Worm (Caenorhabditis elegans): ENCODE data around the gene srt-6.

Gene srt-6

ce11 chrV:7437985-7438384 is 29.4 kb upstream of the srt-6 start, which contains the start of gene F25E5.16:
F25E5.16 (plus strand) TSS chrV:7438285.
- TF ChIP-seq snpc-1.3 (tag; optimal IDR thresholded peaks at IDR 0.05; ENCODE audit: insufficient read depth): no peak
- no peak for TF ChIP-seq Y79H2A.3 (GFP tag; conservative IDR thresholded peaks at IDR 0.05)
- no peak for TF ChIP-seq F52B5.7 (tag; optimal IDR thresholded peaks at IDR 0.05)
- no peak for TF ChIP-seq egl-18 (GFP tag; IDR thresholded peaks at IDR 0.05)
- TF ChIP-seq B0336.3 (GFP tag; IDR thresholded peaks at IDR 0.05): no peak
- no peak for TF ChIP-seq gei-17 (GFP tag; optimal IDR thresholded peaks at IDR 0.05)
- TF ChIP-seq nhr-80 (tag; optimal IDR thresholded peaks at IDR 0.05): no peak
- TF ChIP-seq cebp-2 (GFP tag; IDR thresholded peaks at IDR 0.05): no peak
- TF ChIP-seq atf-7 (tag; optimal IDR thresholded peaks at IDR 0.05): no peak

- peak; percentile 63 for TF ChIP-seq F10E7.11 (tag; optimal IDR thresholded peaks at IDR 0.05)
- no peak for TF ChIP-seq ztf-3 (GFP tag; optimal IDR thresholded peaks at IDR 0.05)
- TF ChIP-seq hmg-1.2 (GFP tag; IDR thresholded peaks at IDR 0.05): no peak
- no peak for TF ChIP-seq lag-1 (GFP tag; IDR thresholded peaks at IDR 0.05)
- no peak for TF ChIP-seq pha-4 (tag; optimal IDR thresholded peaks at IDR 0.05)
- TF ChIP-seq ccch-3 (GFP tag; optimal IDR thresholded peaks at IDR 0.05): no peak
- TF ChIP-seq atf-7 (tag; optimal IDR thresholded peaks at IDR 0.05): no peak
- TF ChIP-seq mcd-1 (GFP tag; IDR thresholded peaks at IDR 0.05): peak; percentile 18; the same call in 1 of the 2 replicates
- no peak for TF ChIP-seq attf-5 (GFP tag; optimal IDR thresholded peaks at IDR 0.05)
- TF ChIP-seq T07F8.4 (tag; optimal IDR thresholded peaks at IDR 0.05): no peak
- TF ChIP-seq F23B12.7 (tag; optimal IDR thresholded peaks at IDR 0.05; ENCODE audit: insufficient read depth): no peak
- no peak for TF ChIP-seq nhr-80 (tag; optimal IDR thresholded peaks at IDR 0.05)
- TF ChIP-seq ets-4 (GFP tag; optimal IDR thresholded peaks at IDR 0.05): no peak
- TF ChIP-seq hsf-1 (GFP tag; IDR thresholded peaks at IDR 0.05): no peak
- peak; percentile 10 for TF ChIP-seq F52B5.7 (tag; optimal IDR thresholded peaks at IDR 0.05)
- TF ChIP-seq dox-1 (GFP tag; IDR thresholded peaks at IDR 0.05): no peak; the same call in 1 of the 2 replicates
- TF ChIP-seq attf-6 (GFP tag; IDR thresholded peaks at IDR 0.05): no peak
- no peak for TF ChIP-seq mel-28 (tag; optimal IDR thresholded peaks at IDR 0.05; ENCODE audit: borderline replicate concordance)
- TF ChIP-seq dpff-1 (tag; optimal IDR thresholded peaks at IDR 0.05): no peak
- TF ChIP-seq sptf-2 (GFP tag; optimal IDR thresholded peaks at IDR 0.05): no peak
- no peak for TF ChIP-seq rcor-1 (GFP tag; IDR thresholded peaks at IDR 0.05)
- no peak for TF ChIP-seq madf-8 (GFP tag; conservative IDR thresholded peaks at IDR 0.05)
- TF ChIP-seq hlh-26 (GFP tag; conservative IDR thresholded peaks at IDR 0.05): no peak
- TF ChIP-seq D2030.7 (GFP tag; IDR thresholded peaks at IDR 0.05): no peak
- TF ChIP-seq K11D2.4 (GFP tag; IDR thresholded peaks at IDR 0.05): 0 out of 2 replicates have a peak, but pooled peaks have one; percentile 16
- TF ChIP-seq efl-1 (GFP tag; optimal IDR thresholded peaks at IDR 0.05): no peak
- TF ChIP-seq hmg-20 (GFP tag; IDR thresholded peaks at IDR 0.05): no peak
- TF ChIP-seq rec-8 (tag; optimal IDR thresholded peaks at IDR 0.05): no peak
- no peak for TF ChIP-seq ceh-58 (GFP tag; IDR thresholded peaks at IDR 0.05)
- no peak for TF ChIP-seq bed-2 (GFP tag; IDR thresholded peaks at IDR 0.05)
- TF ChIP-seq ceh-79 (tag; optimal IDR thresholded peaks at IDR 0.05): no peak
Observed at ce11 chrV:7437538-7437937, 28.9 kb upstream of the srt-6 start, which contains the start of gene F25E5.9. F25E5.9 (minus strand) TSS chrV:7437919.

ce11 chrV:7436911-7437310 is 28.3 kb upstream of the srt-6 start:
- TF ChIP-seq die-1 (tag; optimal IDR thresholded peaks at IDR 0.05): peak; percentile 19
- TF ChIP-seq B0035.1 (tag; optimal IDR thresholded peaks at IDR 0.05): no peak
- TF ChIP-seq madf-6 (GFP tag; IDR thresholded peaks at IDR 0.05): 0 out of 2 replicates have a peak, but pooled peaks have one; percentile 32
- TF ChIP-seq ama-1 (optimal IDR thresholded peaks at IDR 0.05): peak; percentile 74
- TF ChIP-seq ama-1 (GFP tag; optimal IDR thresholded peaks at IDR 0.05): no peak
- no peak for TF ChIP-seq F52B5.7 (tag; optimal IDR thresholded peaks at IDR 0.05)
- no peak for TF ChIP-seq B0261.1 (tag; optimal IDR thresholded peaks at IDR 0.05)
- peak; percentile 65 for TF ChIP-seq ZK185.1 (tag; optimal IDR thresholded peaks at IDR 0.05; ENCODE audit: poor library complexity, severe bottlenecking)
- 0 out of 2 replicates have a peak, but pooled peaks have one; percentile 24 for TF ChIP-seq madf-3 (GFP tag; IDR thresholded peaks at IDR 0.05)
- peak; percentile 34; the same call in 1 of the 2 replicates for TF ChIP-seq Y53G8AR.9 (GFP tag; conservative IDR thresholded peaks at IDR 0.05)
- TF ChIP-seq lir-1 (GFP tag; conservative IDR thresholded peaks at IDR 0.05): no peak
- TF ChIP-seq F33H1.4 (GFP tag; IDR thresholded peaks at IDR 0.05): no peak
- TF ChIP-seq nhr-90 (tag; optimal IDR thresholded peaks at IDR 0.05): no peak

Measured in whole organism, young adult.